Fruit fly (Drosophila melanogaster) whole organism, embryonic: ENCODE results near the gene CG7914.

Source experiments
- Aef1 ChIP-seq: fragments of 200-800 bp; sonication (Bioruptor generic); IDR thresholded peaks from 3 replicates; pipeline ENCODE4 v1.3.6; 2022; ENCODE audit warnings: missing biosample characterization, missing genetic modification characterization
- Antp ChIP-seq: fragments of 200-800 bp; sonication (Bioruptor generic); optimal IDR thresholded peaks from 3 replicates; lab custom pipeline; 2016; ENCODE audit warnings: missing biosample characterization, missing genetic modification characterization
- Bteb2 ChIP-seq: fragments of 200-800 bp; sonication (Bioruptor generic); optimal IDR thresholded peaks from 2 replicates; lab custom pipeline; 2016; ENCODE audit warnings: missing biosample characterization, missing genetic modification characterization
- CG10267 ChIP-seq: fragments of 200-800 bp; sonication (Bioruptor generic); optimal IDR thresholded peaks from 2 replicates; lab custom pipeline; 2018; ENCODE audit warnings: missing biosample characterization, mild to moderate bottlenecking, missing genetic modification characterization, moderate library complexity
- CG10274 ChIP-seq: fragments of 200-800 bp; sonication (Bioruptor generic); optimal IDR thresholded peaks from 3 replicates; lab custom pipeline; 2017; ENCODE audit warnings: missing biosample characterization, mild to moderate bottlenecking, missing genetic modification characterization
- CG12104 ChIP-seq: fragments of 200-800 bp; sonication (Bioruptor generic); optimal IDR thresholded peaks from 3 replicates; lab custom pipeline; 2016; ENCODE audit warnings: missing biosample characterization, missing genetic modification characterization
- CG12236 ChIP-seq: fragments of 200-800 bp; sonication (Bioruptor generic); optimal IDR thresholded peaks from 2 replicates; lab custom pipeline; 2016; ENCODE audit warnings: missing biosample characterization, missing genetic modification characterization
- CG13287 ChIP-seq: fragments of 200-800 bp; sonication (Bioruptor generic); IDR thresholded peaks from 2 replicates; pipeline ENCODE4 v1.3.6; 2022; ENCODE audit warnings: missing biosample characterization, missing genetic modification characterization; ENCODE audit not compliant: partially characterized antibody
- CG14860 ChIP-seq: fragments of 200-800 bp; sonication (Bioruptor generic); IDR thresholded peaks from 3 replicates; pipeline ENCODE4 v1.3.6; 2022; ENCODE audit warnings: missing biosample characterization, missing genetic modification characterization; ENCODE audit not compliant: partially characterized antibody
- CG15514 ChIP-seq: fragments of 200-800 bp; sonication (Bioruptor generic); optimal IDR thresholded peaks from 3 replicates; lab custom pipeline; 2017; ENCODE audit warnings: missing biosample characterization, missing genetic modification characterization, mild to moderate bottlenecking, moderate library complexity, missing genetic modification reagents
- CG17328 ChIP-seq: fragments of 200-800 bp; sonication (Bioruptor generic); IDR thresholded peaks from 2 replicates; pipeline ENCODE4 v1.3.6; 2022; ENCODE audit warnings: missing biosample characterization, missing genetic modification characterization
- CG17802 ChIP-seq: fragments of 200-800 bp; sonication (Bioruptor generic); optimal IDR thresholded peaks from 2 replicates; lab custom pipeline; 2018; ENCODE audit warnings: missing biosample characterization, mild to moderate bottlenecking, missing genetic modification characterization, moderate library complexity
- CG18011 ChIP-seq: fragments of 200-800 bp; sonication (Bioruptor generic); optimal IDR thresholded peaks from 2 replicates; lab custom pipeline; 2017; ENCODE audit warnings: missing biosample characterization, missing genetic modification characterization, mild to moderate bottlenecking, moderate library complexity, missing genotype
- CG18262 ChIP-seq: fragments of 200-800 bp; optimal IDR thresholded peaks from 3 replicates; lab custom pipeline; 2019; ENCODE audit warnings: missing biosample characterization, mild to moderate bottlenecking, missing genetic modification characterization, moderate library complexity
- CG2678 ChIP-seq: fragments of 200-800 bp; sonication (Bioruptor generic); optimal IDR thresholded peaks from 3 replicates; lab custom pipeline; 2019; ENCODE audit warnings: missing biosample characterization, mild to moderate bottlenecking, missing genetic modification characterization, moderate library complexity
- CG32532 ChIP-seq: fragments of 200-800 bp; sonication (Bioruptor generic); IDR thresholded peaks from 2 replicates; pipeline ENCODE4 v1.3.6; 2022; ENCODE audit warnings: missing biosample characterization, missing genetic modification characterization
- CG3995 ChIP-seq: fragments of 200-800 bp; sonication (Bioruptor generic); optimal IDR thresholded peaks from 3 replicates; lab custom pipeline; 2016; ENCODE audit warnings: missing biosample characterization, missing genetic modification characterization
- CG7556 ChIP-seq: fragments of 200-800 bp; sonication (Bioruptor generic); optimal IDR thresholded peaks from 2 replicates; lab custom pipeline; 2017; ENCODE audit warnings: missing biosample characterization, mild to moderate bottlenecking, missing genetic modification characterization
- CG9932 ChIP-seq: fragments of 200-800 bp; sonication (Bioruptor generic); IDR thresholded peaks from 2 replicates; pipeline ENCODE4 v1.3.6; 2022; ENCODE audit warnings: missing biosample characterization, missing genetic modification characterization
- Dad ChIP-seq: fragments of 200-800 bp; sonication (Bioruptor generic); optimal IDR thresholded peaks from 3 replicates; lab custom pipeline; 2016; ENCODE audit warnings: missing biosample characterization, missing genetic modification characterization
- Deaf1 ChIP-seq: fragments of 200-800 bp; optimal IDR thresholded peaks from 3 replicates; lab custom pipeline; 2019; ENCODE audit warnings: missing biosample characterization, mild to moderate bottlenecking, missing genetic modification characterization, moderate library complexity
- Dll ChIP-seq: fragments of 200-800 bp; sonication (Bioruptor generic); IDR thresholded peaks from 4 replicates; pipeline ENCODE4 v1.3.6; 2022; ENCODE audit warnings: missing biosample characterization, missing genetic modification characterization; ENCODE audit not compliant: partially characterized antibody
- Dp ChIP-seq: fragments of 200-800 bp; sonication (Bioruptor generic); optimal IDR thresholded peaks from 2 replicates; lab custom pipeline; 2018; ENCODE audit warnings: missing biosample characterization, mild to moderate bottlenecking, missing genetic modification characterization, moderate library complexity
- ERR ChIP-seq: fragments of 200-800 bp; sonication (Bioruptor generic); optimal IDR thresholded peaks from 2 replicates; lab custom pipeline; 2016; ENCODE audit warnings: missing biosample characterization, missing genetic modification characterization
- Fer2 ChIP-seq: fragments of 200-800 bp; sonication (Bioruptor generic); optimal IDR thresholded peaks from 2 replicates; lab custom pipeline; 2018; ENCODE audit warnings: missing biosample characterization, mild to moderate bottlenecking, missing genetic modification characterization, moderate library complexity
- H15 ChIP-seq: fragments of 200-800 bp; sonication (Bioruptor generic); IDR thresholded peaks from 3 replicates; pipeline ENCODE4 v1.3.6; 2022; ENCODE audit warnings: missing biosample characterization, missing genetic modification characterization
- HLHmδ ChIP-seq: fragments of 200-800 bp; sonication (Bioruptor generic); optimal IDR thresholded peaks from 2 replicates; lab custom pipeline; 2018; ENCODE audit warnings: missing biosample characterization, mild to moderate bottlenecking, missing genetic modification characterization, moderate library complexity
- HmgD ChIP-seq: fragments of 200-800 bp; sonication (Bioruptor generic); optimal IDR thresholded peaks from 3 replicates; lab custom pipeline; 2016; ENCODE audit warnings: missing biosample characterization, missing genetic modification characterization
- Hr51 ChIP-seq, 2 experiments: fragments of 200-800 bp; sonication (Bioruptor generic); optimal IDR thresholded peaks; 2 replicates in 1 of 2; 3 replicates in 1 of 2; lab custom pipeline; 2016 to 2018; ENCODE audit warnings: missing biosample characterization in 2 of 2, missing genetic modification characterization in 2 of 2, mild to moderate bottlenecking in 1 of 2, moderate library complexity in 1 of 2
- Med ChIP-seq: fragments of 200-800 bp; sonication (Bioruptor generic); peaks from one replicate; lab custom pipeline; 2016; ENCODE audit warnings: missing biosample characterization, missing genetic modification characterization, mild to moderate bottlenecking, inconsistent platforms, moderate library complexity
- Meics ChIP-seq: fragments of 200-800 bp; sonication (Bioruptor generic); optimal IDR thresholded peaks from 2 replicates; lab custom pipeline; 2017; ENCODE audit warnings: missing biosample characterization, mild to moderate bottlenecking, missing genetic modification characterization
- Optix ChIP-seq: fragments of 200-800 bp; sonication (Bioruptor generic); IDR thresholded peaks from 3 replicates; pipeline ENCODE4 v1.3.6; 2022; ENCODE audit warnings: missing biosample characterization, missing genetic modification characterization
- Xbp1 ChIP-seq: fragments of 200-800 bp; sonication (Bioruptor generic); optimal IDR thresholded peaks from 3 replicates; lab custom pipeline; 2016; ENCODE audit warnings: missing biosample characterization, mild to moderate bottlenecking, missing genetic modification characterization
- abd-A ChIP-seq: fragments of 200-800 bp; sonication (Bioruptor generic); optimal IDR thresholded peaks from 3 replicates; lab custom pipeline; 2019; ENCODE audit warnings: missing biosample characterization, mild to moderate bottlenecking, missing genetic modification characterization, moderate library complexity
- ash1 ChIP-seq: fragments of 200-800 bp; sonication (Bioruptor generic); optimal IDR thresholded peaks from 2 replicates; lab custom pipeline; 2018; ENCODE audit warnings: missing biosample characterization, mild to moderate bottlenecking, missing genetic modification characterization
- dm ChIP-seq: fragments of 200-800 bp; sonication (Bioruptor generic); optimal IDR thresholded peaks from 3 replicates; lab custom pipeline; 2016; ENCODE audit warnings: missing biosample characterization, missing genetic modification characterization
- dmrt11E ChIP-seq: fragments of 200-800 bp; sonication (Bioruptor generic); optimal IDR thresholded peaks from 3 replicates; lab custom pipeline; 2018; ENCODE audit warnings: missing biosample characterization, mild to moderate bottlenecking, missing genetic modification characterization, moderate library complexity
- exex ChIP-seq: fragments of 200-800 bp; sonication (Bioruptor generic); optimal IDR thresholded peaks from 4 replicates; lab custom pipeline; 2018; ENCODE audit warnings: missing biosample characterization, mild to moderate bottlenecking, missing genetic modification characterization, moderate library complexity
- fd64A ChIP-seq: fragments of 200-800 bp; sonication (Bioruptor generic); optimal IDR thresholded peaks from 3 replicates; lab custom pipeline; 2018; ENCODE audit warnings: missing biosample characterization, mild to moderate bottlenecking, missing genetic modification characterization
- gsb ChIP-seq: fragments of 200-800 bp; sonication (Bioruptor generic); IDR thresholded peaks from 2 replicates; pipeline ENCODE4 v1.3.6; 2022; ENCODE audit warnings: missing biosample characterization, missing genetic modification characterization
- klu ChIP-seq: fragments of 200-800 bp; sonication (Bioruptor generic); IDR thresholded peaks from 2 replicates; pipeline ENCODE4 v1.3.6; 2022; ENCODE audit warnings: missing biosample characterization, missing genetic modification characterization
- lov ChIP-seq, 2 experiments: fragments of 200-800 bp in 1 of 2; fragments of >200 bp in 1 of 2; sonication (Bioruptor generic) in 1 of 2; IDR thresholded peaks in 1 of 2; optimal IDR thresholded peaks in 1 of 2; 2 replicates in 1 of 2; 3 replicates in 1 of 2; pipeline versions ENCODE4 v1.3.6 to Lab custom; 2017 to 2022; ENCODE audit warnings: missing biosample characterization in 1 of 2, missing genetic modification characterization in 1 of 2
- mirr ChIP-seq: fragments of 200-800 bp; sonication (Bioruptor generic); optimal IDR thresholded peaks from 3 replicates; lab custom pipeline; 2018; ENCODE audit warnings: missing biosample characterization, mild to moderate bottlenecking, missing genetic modification characterization
- odd ChIP-seq: fragments of 200-800 bp; sonication (Bioruptor generic); optimal IDR thresholded peaks from 2 replicates; lab custom pipeline; 2017; ENCODE audit warnings: missing biosample characterization, mild to moderate bottlenecking, missing genetic modification characterization
- psq ChIP-seq: fragments of 200-800 bp; sonication (Bioruptor generic); optimal IDR thresholded peaks from 2 replicates; lab custom pipeline; 2017; ENCODE audit warnings: missing biosample characterization, missing genetic modification characterization
- rib ChIP-seq: fragments of 200-800 bp; sonication (Bioruptor generic); IDR thresholded peaks from 2 replicates; pipeline ENCODE4 v1.3.6; 2022; ENCODE audit warnings: missing biosample characterization, missing genetic modification characterization
- tll ChIP-seq, 2 experiments: fragments of 200-800 bp in 1 of 2; fragments of >200 bp in 1 of 2; sonication (Bioruptor generic) in 1 of 2; optimal IDR thresholded peaks; 2 replicates each; lab custom pipeline; 2017 to 2019; ENCODE audit warnings: missing biosample characterization in 2 of 2, missing genetic modification characterization in 2 of 2, mild to moderate bottlenecking in 1 of 2, moderate library complexity in 1 of 2
- tna ChIP-seq: fragments of 200-800 bp; sonication (Bioruptor generic); IDR thresholded peaks from 2 replicates; pipeline ENCODE4 v1.3.6; 2022; ENCODE audit warnings: missing biosample characterization, missing genetic modification characterization; ENCODE audit not compliant: partially characterized antibody
- vnd ChIP-seq: fragments of 200-800 bp; sonication (Bioruptor generic); IDR thresholded peaks from 3 replicates; pipeline ENCODE4 v1.3.6; 2022; ENCODE audit warnings: missing biosample characterization, missing genetic modification characterization; ENCODE audit not compliant: partially characterized antibody

Gene CG7914

dm6 chrX:19187624-19188085, 5.6 kb downstream of the CG7914 start, which contains the start of gene Mec2 (continued):
- TF ChIP-seq Aef1 (GFP tag; lab: Robert Waterston, UW) = 0 out of 3 replicates have a peak, but pooled peaks have one; percentile 32
- peak; percentile 68 for TF ChIP-seq Xbp1
- no peak for TF ChIP-seq HLHmδ
- TF ChIP-seq tll (GFP tag; optimal IDR thresholded peaks at IDR 0.05; lab: Kevin White, UChicago) = no peak
- TF ChIP-seq ash1 (GFP tag; lab: Kevin White, UChicago) = no peak
- TF ChIP-seq Meics (GFP tag; lab: Kevin White, UChicago) = peak; percentile 23
- TF ChIP-seq CG32532 (GFP tag; lab: Robert Waterston, UW) = no peak
- no peak for TF ChIP-seq gsb (GFP tag; lab: Robert Waterston, UW)
- TF ChIP-seq Optix = peak; percentile 63; the same call in 2 of the 3 replicates
- no peak for TF ChIP-seq CG13287 (GFP tag; lab: Robert Waterston, UW)
- peak; percentile 94 for TF ChIP-seq Med (GFP tag; lab: Kevin White, UChicago)
- TF ChIP-seq CG14860 (GFP tag; lab: Robert Waterston, UW) = no peak
- TF ChIP-seq CG10267 (tag; lab: Kevin White, UChicago) = peak; percentile 2
- peak; percentile 54 for TF ChIP-seq Antp
- peak; percentile 33 for TF ChIP-seq CG18262 (tag; lab: Kevin White, UChicago)
- TF ChIP-seq dmrt11E (tag; lab: Kevin White, UChicago) = peak; percentile 28
- peak; percentile 3 for TF ChIP-seq CG12236 (GFP tag; lab: Kevin White, UChicago)
- peak; percentile 32 for TF ChIP-seq CG15514 (GFP tag; lab: Kevin White, UChicago)
- peak in 1 of 2 experiments; percentile 34 for TF ChIP-seq Hr51 (GFP tag; optimal IDR thresholded peaks at IDR 0.05; lab: Kevin White, UChicago)
- no peak for TF ChIP-seq exex (tag; lab: Kevin White, UChicago)
- peak; percentile 62 for TF ChIP-seq CG17328 (GFP tag; lab: Robert Waterston, UW)
- TF ChIP-seq mirr (GFP tag; lab: Kevin White, UChicago) = no peak
- no peak for TF ChIP-seq odd (GFP tag; lab: Kevin White, UChicago)
- no peak for TF ChIP-seq ERR (GFP tag; lab: Kevin White, UChicago)
- TF ChIP-seq CG7556 = peak; percentile 55
- TF ChIP-seq Fer2 (tag; lab: Kevin White, UChicago) = no peak
- TF ChIP-seq dm (GFP tag; lab: Kevin White, UChicago) = peak; percentile 48
- no peak for TF ChIP-seq vnd (GFP tag; lab: Robert Waterston, UW)
- no peak for TF ChIP-seq HmgD
- peak; percentile 56 for TF ChIP-seq Deaf1
- no peak for TF ChIP-seq abd-A (tag; lab: Kevin White, UChicago)
- TF ChIP-seq Bteb2 (GFP tag; lab: Kevin White, UChicago) = no peak
- no peak for TF ChIP-seq rib (GFP tag; lab: Robert Waterston, UW)
- peak; percentile 35 for TF ChIP-seq Dad (GFP tag; lab: Kevin White, UChicago)
- no peak for TF ChIP-seq CG3995 (GFP tag; lab: Kevin White, UChicago)
- no peak for TF ChIP-seq CG18011 (GFP tag; lab: Kevin White, UChicago)
- no peak for TF ChIP-seq lov (optimal IDR thresholded peaks at IDR 0.05; lab: Kevin White, UChicago)
- TF ChIP-seq lov (GFP tag; IDR thresholded peaks at IDR 0.05; lab: Robert Waterston, UW) = no peak
- no peak for TF ChIP-seq fd64A (GFP tag; lab: Kevin White, UChicago)
- no peak for TF ChIP-seq klu (GFP tag; lab: Robert Waterston, UW)
- no peak for TF ChIP-seq CG12104 (GFP tag; lab: Kevin White, UChicago)
- TF ChIP-seq tna (GFP tag; lab: Robert Waterston, UW) = no peak
- no peak for TF ChIP-seq CG2678
- TF ChIP-seq psq = no peak
- peak; percentile 34 for TF ChIP-seq CG9932 (GFP tag; lab: Robert Waterston, UW)
- no peak for TF ChIP-seq H15 (GFP tag; lab: Robert Waterston, UW)
- TF ChIP-seq CG10274 (GFP tag; lab: Kevin White, UChicago) = no peak
- TF ChIP-seq CG17802 = no peak
- TF ChIP-seq Dll = no peak
- no peak for TF ChIP-seq Dp (GFP tag; lab: Kevin White, UChicago)
